Fruit fly (Drosophila melanogaster) whole organism, embryonic: ENCODE data around the gene alpha-Est1.

ENCODE experiments used
- Aef1 ChIP-seq: fragments of 200-800 bp; sonication (Bioruptor generic); IDR thresholded peaks from 3 replicates; pipeline ENCODE4 v1.3.6; 2022; ENCODE audit warnings: missing biosample characterization, missing genetic modification characterization
- CG10543 ChIP-seq: fragments of 200-800 bp; sonication (Bioruptor generic); optimal IDR thresholded peaks from 3 replicates; lab custom pipeline; 2017; ENCODE audit warnings: missing biosample characterization, mild to moderate bottlenecking, missing genetic modification characterization, moderate library complexity
- CG13287 ChIP-seq: fragments of 200-800 bp; sonication (Bioruptor generic); IDR thresholded peaks from 2 replicates; pipeline ENCODE4 v1.3.6; 2022; ENCODE audit warnings: missing biosample characterization, missing genetic modification characterization; ENCODE audit not compliant: partially characterized antibody
- CG14965 ChIP-seq: fragments of 200-800 bp; sonication (Bioruptor generic); optimal IDR thresholded peaks from 2 replicates; lab custom pipeline; 2016; ENCODE audit warnings: missing biosample characterization, missing genetic modification characterization, borderline replicate concordance
- CG15073 ChIP-seq: fragments of 200-800 bp; sonication (Bioruptor generic); optimal IDR thresholded peaks from 2 replicates; lab custom pipeline; 2016; ENCODE audit warnings: missing biosample characterization, missing genetic modification characterization
- CG15514 ChIP-seq: fragments of 200-800 bp; sonication (Bioruptor generic); optimal IDR thresholded peaks from 3 replicates; lab custom pipeline; 2017; ENCODE audit warnings: missing biosample characterization, missing genetic modification characterization, mild to moderate bottlenecking, moderate library complexity, missing genetic modification reagents
- CG1603 ChIP-seq: fragments of 200-800 bp; sonication (Bioruptor generic); optimal IDR thresholded peaks from 2 replicates; lab custom pipeline; 2019; ENCODE audit warnings: missing biosample characterization, mild to moderate bottlenecking, missing genetic modification characterization, moderate library complexity
- CG17912 ChIP-seq: fragments of 200-800 bp; sonication (Bioruptor generic); optimal IDR thresholded peaks from 2 replicates; lab custom pipeline; 2018; ENCODE audit warnings: missing biosample characterization, mild to moderate bottlenecking, missing genetic modification characterization
- CG1792 ChIP-seq: fragments of 200-800 bp; sonication (Bioruptor generic); optimal IDR thresholded peaks from 2 replicates; lab custom pipeline; 2016; ENCODE audit warnings: missing biosample characterization, missing genetic modification characterization
- CG3281 ChIP-seq: fragments of 200-800 bp; sonication (Bioruptor generic); optimal IDR thresholded peaks from 3 replicates; lab custom pipeline; 2017; ENCODE audit warnings: missing biosample characterization, mild to moderate bottlenecking, missing genetic modification characterization
- CG34224 ChIP-seq: fragments of 200-800 bp; sonication (Bioruptor generic); IDR thresholded peaks from 3 replicates; pipeline ENCODE4 v1.3.6; 2022; ENCODE audit warnings: missing biosample characterization, missing genetic modification characterization; ENCODE audit not compliant: partially characterized antibody
- CG3995 ChIP-seq: fragments of 200-800 bp; sonication (Bioruptor generic); optimal IDR thresholded peaks from 3 replicates; lab custom pipeline; 2016; ENCODE audit warnings: missing biosample characterization, missing genetic modification characterization
- CG8359 ChIP-seq: fragments of 200-800 bp; sonication (Bioruptor generic); optimal IDR thresholded peaks from 2 replicates; lab custom pipeline; 2017; ENCODE audit warnings: missing biosample characterization, mild to moderate bottlenecking, missing genetic modification characterization, borderline replicate concordance
- CG8478 ChIP-seq: fragments of >200 bp; optimal IDR thresholded peaks from 2 replicates; lab custom pipeline; 2018
- CG9215 ChIP-seq: fragments of 200-800 bp; sonication (Bioruptor generic); IDR thresholded peaks from 2 replicates; pipeline ENCODE4 v1.3.6; 2022; ENCODE audit warnings: missing biosample characterization, missing genetic modification characterization
- CHES-1-like ChIP-seq: fragments of 200-800 bp; sonication (Bioruptor generic); optimal IDR thresholded peaks from 2 replicates; lab custom pipeline; 2016; ENCODE audit warnings: missing biosample characterization, missing genetic modification characterization
- Chrac-16 ChIP-seq: fragments of 200-800 bp; sonication (Bioruptor generic); optimal IDR thresholded peaks from 3 replicates; lab custom pipeline; 2016; ENCODE audit warnings: missing biosample characterization, missing genetic modification characterization
- CoRest ChIP-seq: fragments of 200-800 bp; sonication (Bioruptor generic); optimal IDR thresholded peaks from 3 replicates; lab custom pipeline; 2018; ENCODE audit warnings: missing biosample characterization, mild to moderate bottlenecking, missing genetic modification characterization, moderate library complexity
- D19B ChIP-seq: fragments of 200-800 bp; sonication (Bioruptor generic); optimal IDR thresholded peaks from 2 replicates; lab custom pipeline; 2017; ENCODE audit warnings: missing biosample characterization, mild to moderate bottlenecking, missing genetic modification characterization
- Deaf1 ChIP-seq: fragments of 200-800 bp; optimal IDR thresholded peaks from 3 replicates; lab custom pipeline; 2019; ENCODE audit warnings: missing biosample characterization, mild to moderate bottlenecking, missing genetic modification characterization, moderate library complexity
- Dip3 ChIP-seq: fragments of 200-800 bp; sonication (Bioruptor generic); optimal IDR thresholded peaks from 3 replicates; lab custom pipeline; 2016; ENCODE audit warnings: missing biosample characterization, missing genetic modification characterization
- Mad ChIP-seq: fragments of 200-800 bp; sonication (Bioruptor generic); optimal IDR thresholded peaks from 2 replicates; lab custom pipeline; 2016; ENCODE audit warnings: missing biosample characterization, missing genetic modification characterization
- Med ChIP-seq: fragments of 200-800 bp; sonication (Bioruptor generic); peaks from one replicate; lab custom pipeline; 2016; ENCODE audit warnings: missing biosample characterization, missing genetic modification characterization, mild to moderate bottlenecking, inconsistent platforms, moderate library complexity
- Meics ChIP-seq: fragments of 200-800 bp; sonication (Bioruptor generic); optimal IDR thresholded peaks from 2 replicates; lab custom pipeline; 2017; ENCODE audit warnings: missing biosample characterization, mild to moderate bottlenecking, missing genetic modification characterization
- Sin3A ChIP-seq: fragments of >200 bp; optimal IDR thresholded peaks from 2 replicates; lab custom pipeline; 2018
- Trl ChIP-seq, 3 experiments: fragments of >200 bp in 2 of 3; fragments of 200-800 bp in 1 of 3; sonication (Bioruptor generic) in 1 of 3; optimal IDR thresholded peaks; 2 replicates in 1 of 3; 3 replicates in 2 of 3; lab custom pipeline; 2016 to 2017; ENCODE audit warnings: missing biosample characterization in 1 of 3, missing genetic modification characterization in 1 of 3
- ap ChIP-seq: fragments of 200-800 bp; sonication (Bioruptor generic); IDR thresholded peaks from 2 replicates; pipeline ENCODE4 v1.3.6; 2022; ENCODE audit warnings: missing biosample characterization, missing genetic modification characterization
- ara ChIP-seq: fragments of 200-800 bp; sonication (Bioruptor generic); IDR thresholded peaks from 2 replicates; pipeline ENCODE4 v1.3.6; 2022; ENCODE audit warnings: missing biosample characterization, missing genetic modification characterization
- ase ChIP-seq: fragments of 200-800 bp; sonication (Bioruptor generic); IDR thresholded peaks from 3 replicates; pipeline ENCODE4 v1.3.6; 2022; ENCODE audit warnings: missing biosample characterization, missing genetic modification characterization
- btn ChIP-seq: fragments of 200-800 bp; sonication (Bioruptor generic); optimal IDR thresholded peaks from 2 replicates; lab custom pipeline; 2016; ENCODE audit warnings: missing biosample characterization, missing genetic modification characterization
- crc ChIP-seq: fragments of 200-800 bp; sonication (Bioruptor generic); optimal IDR thresholded peaks from 2 replicates; lab custom pipeline; 2016; ENCODE audit warnings: missing biosample characterization, missing genetic modification characterization
- crp ChIP-seq, 2 experiments: fragments of 200-800 bp; sonication (Bioruptor generic); optimal IDR thresholded peaks; 2 replicates in 1 of 2; 3 replicates in 1 of 2; lab custom pipeline; 2017; ENCODE audit warnings: missing biosample characterization in 2 of 2, missing genetic modification characterization in 2 of 2, mild to moderate bottlenecking in 1 of 2, moderate library complexity in 1 of 2
- dan ChIP-seq: fragments of 200-800 bp; sonication (Bioruptor generic); IDR thresholded peaks from 2 replicates; pipeline ENCODE4 v1.3.6; 2022; ENCODE audit warnings: missing biosample characterization, missing genetic modification characterization
- dmrt99B ChIP-seq: fragments of 200-800 bp; sonication (Bioruptor generic); optimal IDR thresholded peaks from 2 replicates; lab custom pipeline; 2018; ENCODE audit warnings: missing biosample characterization, mild to moderate bottlenecking, missing genetic modification characterization, moderate library complexity
- exex ChIP-seq: fragments of 200-800 bp; sonication (Bioruptor generic); optimal IDR thresholded peaks from 4 replicates; lab custom pipeline; 2018; ENCODE audit warnings: missing biosample characterization, mild to moderate bottlenecking, missing genetic modification characterization, moderate library complexity
- eyg ChIP-seq: fragments of 200-800 bp; sonication (Bioruptor generic); optimal IDR thresholded peaks from 3 replicates; lab custom pipeline; 2016; ENCODE audit warnings: missing biosample characterization, missing genetic modification characterization
- grn ChIP-seq: fragments of 200-800 bp; sonication (Bioruptor generic); optimal IDR thresholded peaks from 3 replicates; lab custom pipeline; 2017; ENCODE audit warnings: missing biosample characterization, missing genetic modification characterization
- ind ChIP-seq: fragments of 200-800 bp; sonication (Bioruptor generic); optimal IDR thresholded peaks from 3 replicates; lab custom pipeline; 2016; ENCODE audit warnings: missing biosample characterization, missing genetic modification characterization
- lbe ChIP-seq: fragments of 200-800 bp; sonication (Bioruptor generic); optimal IDR thresholded peaks from 2 replicates; lab custom pipeline; 2016; ENCODE audit warnings: missing biosample characterization, mild to moderate bottlenecking, missing genetic modification characterization
- mirr ChIP-seq: fragments of 200-800 bp; sonication (Bioruptor generic); optimal IDR thresholded peaks from 3 replicates; lab custom pipeline; 2018; ENCODE audit warnings: missing biosample characterization, mild to moderate bottlenecking, missing genetic modification characterization
- pfk ChIP-seq: fragments of 200-800 bp; sonication (Bioruptor generic); optimal IDR thresholded peaks from 2 replicates; lab custom pipeline; 2018; ENCODE audit warnings: missing biosample characterization, mild to moderate bottlenecking, missing genetic modification characterization, moderate library complexity
- psq ChIP-seq: fragments of 200-800 bp; sonication (Bioruptor generic); optimal IDR thresholded peaks from 2 replicates; lab custom pipeline; 2017; ENCODE audit warnings: missing biosample characterization, missing genetic modification characterization
- sd ChIP-seq: fragments of 200-800 bp; sonication (Bioruptor generic); optimal IDR thresholded peaks from 3 replicates; lab custom pipeline; 2018; ENCODE audit warnings: missing biosample characterization, mild to moderate bottlenecking, missing genetic modification characterization, moderate library complexity
- slp2 ChIP-seq: fragments of 200-800 bp; sonication (Bioruptor generic); optimal IDR thresholded peaks from 2 replicates; lab custom pipeline; 2016; ENCODE audit warnings: missing biosample characterization, missing genetic modification characterization
- sug ChIP-seq: fragments of 200-800 bp; optimal IDR thresholded peaks from 2 replicates; lab custom pipeline; 2019; ENCODE audit warnings: missing biosample characterization, mild to moderate bottlenecking, missing genetic modification characterization, moderate library complexity
- zen ChIP-seq: fragments of 200-800 bp; sonication (Bioruptor generic); optimal IDR thresholded peaks from 3 replicates; lab custom pipeline; 2018; ENCODE audit warnings: missing biosample characterization, mild to moderate bottlenecking, missing genetic modification characterization, moderate library complexity

Gene alpha-Est1

DNA sequence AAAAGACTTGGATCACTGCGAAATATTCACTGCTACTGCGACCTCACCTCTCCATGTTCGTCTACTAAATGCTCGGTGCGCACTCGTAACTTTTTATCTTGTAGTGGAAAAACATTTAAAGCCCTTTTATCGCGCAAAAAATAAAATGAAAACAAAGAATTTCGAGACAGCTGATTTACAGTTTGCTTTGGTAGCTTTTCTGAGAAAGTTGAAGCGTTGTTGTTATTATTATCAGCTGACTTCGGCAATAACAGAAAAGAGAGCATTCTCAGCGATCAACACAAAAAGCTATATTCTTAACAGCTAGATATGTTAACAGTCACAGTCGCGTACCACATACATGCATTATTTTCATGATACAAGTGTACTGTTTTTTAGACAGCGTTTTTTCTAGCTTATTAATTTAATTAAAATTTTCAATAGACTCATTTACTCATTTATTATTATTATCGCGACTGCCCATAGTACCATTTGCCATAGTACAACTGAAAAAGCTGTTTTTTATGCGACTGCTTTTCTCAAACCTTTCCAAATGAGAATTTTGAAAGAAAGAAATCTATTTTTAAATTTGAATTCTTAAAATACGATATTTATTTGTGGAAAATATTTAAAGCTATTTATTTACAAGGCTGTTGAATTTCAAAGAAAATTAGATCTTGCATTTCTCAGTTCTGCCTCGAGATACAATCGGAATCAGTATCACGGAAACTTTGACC, 7.6 kb downstream of the alpha-Est1 start, which contains the start of the genes alpha-Est3 and alpha-Est2:
Gene alpha-Est3 (minus strand): TSS at position 487 of the 716 bp plus-strand sequence.
Gene alpha-Est2 (plus strand): TSS at position 666 of the 716 bp plus-strand sequence.
- TF ChIP-seq Deaf1 (tag; lab: Kevin White, UChicago) (peak; percentile 36), D19B (GFP tag; lab: Kevin White, UChicago) (no peak), lbe (GFP tag; lab: Kevin White, UChicago) (peak; percentile 22), sd (tag; lab: Kevin White, UChicago) (peak; percentile 36), CG34224 (peak; percentile 15; the same call in 1 of the 3 replicates), CG3995 (GFP tag; lab: Kevin White, UChicago) (peak; percentile 50), CG3281 (GFP tag; lab: Kevin White, UChicago) (no peak), Med (GFP tag; lab: Kevin White, UChicago) (peak; percentile 21), CG8359 (GFP tag; lab: Kevin White, UChicago) (no peak), btn (no peak), Aef1 (GFP tag; lab: Robert Waterston, UW) (no peak), crp (GFP tag; optimal IDR thresholded peaks at IDR 0.05; lab: Kevin White, UChicago) (peak in 1 of 2 experiments; percentile 75), CG15073 (GFP tag; lab: Kevin White, UChicago) (peak; percentile 90), CG14965 (GFP tag; lab: Kevin White, UChicago) (no peak), CG13287 (GFP tag; lab: Robert Waterston, UW) (peak; percentile 24; the same call in 1 of the 2 replicates), Trl (optimal IDR thresholded peaks at IDR 0.05; lab: Kevin White, UChicago) (peak in 1 of 2 experiments; percentile 38), Trl (GFP tag; optimal IDR thresholded peaks at IDR 0.05; lab: Kevin White, UChicago) (no peak)

DNA sequence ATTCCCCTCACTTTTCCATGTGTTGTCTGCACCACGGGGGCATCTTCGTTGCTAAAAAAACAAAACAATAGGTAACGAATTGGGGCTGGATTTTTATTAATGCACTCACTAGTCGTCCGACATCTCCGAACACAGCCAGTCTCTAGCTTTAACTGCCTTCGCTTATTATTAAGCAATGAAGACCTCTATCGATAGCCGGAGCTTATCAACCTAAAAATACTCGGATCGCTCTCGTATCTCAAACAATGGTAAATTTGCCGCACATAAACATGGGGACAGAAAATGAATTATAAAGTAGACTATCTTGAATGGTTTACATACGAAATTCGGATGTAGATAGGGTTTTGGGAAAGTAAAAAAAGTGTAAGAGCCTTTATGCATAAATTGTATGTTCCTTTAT, 10.5 kb downstream of the alpha-Est1 start, which contains the start of gene alpha-Est4:
Gene alpha-Est4 (minus strand): TSS at position 181 of the 400 bp plus-strand sequence.
- TF ChIP-seq Sin3A (lab: Kevin White, UChicago) (no peak), mirr (GFP tag; lab: Kevin White, UChicago) (peak; percentile 60), Meics (GFP tag; lab: Kevin White, UChicago) (no peak), CG8478 (lab: Kevin White, UChicago) (no peak), CG10543 (GFP tag; lab: Kevin White, UChicago) (no peak), CG1792 (GFP tag; lab: Kevin White, UChicago) (no peak), CG3995 (GFP tag; lab: Kevin White, UChicago) (no peak), exex (peak; percentile 81), dan (GFP tag; lab: Robert Waterston, UW) (no peak), pfk (GFP tag; lab: Kevin White, UChicago) (no peak), CHES-1-like (GFP tag; lab: Kevin White, UChicago) (no peak), grn (GFP tag; lab: Kevin White, UChicago) (peak; percentile 39), crp (GFP tag; optimal IDR thresholded peaks at IDR 0.05; lab: Kevin White, UChicago) (no peak), Mad (no peak), psq (no peak), sug (tag; lab: Kevin White, UChicago) (peak; percentile 36), slp2 (GFP tag; lab: Kevin White, UChicago) (no peak), Aef1 (GFP tag; lab: Robert Waterston, UW) (no peak), Chrac-16 (GFP tag; lab: Kevin White, UChicago) (no peak), CoRest (tag; lab: Kevin White, UChicago) (no peak), CG17912 (no peak)

DNA sequence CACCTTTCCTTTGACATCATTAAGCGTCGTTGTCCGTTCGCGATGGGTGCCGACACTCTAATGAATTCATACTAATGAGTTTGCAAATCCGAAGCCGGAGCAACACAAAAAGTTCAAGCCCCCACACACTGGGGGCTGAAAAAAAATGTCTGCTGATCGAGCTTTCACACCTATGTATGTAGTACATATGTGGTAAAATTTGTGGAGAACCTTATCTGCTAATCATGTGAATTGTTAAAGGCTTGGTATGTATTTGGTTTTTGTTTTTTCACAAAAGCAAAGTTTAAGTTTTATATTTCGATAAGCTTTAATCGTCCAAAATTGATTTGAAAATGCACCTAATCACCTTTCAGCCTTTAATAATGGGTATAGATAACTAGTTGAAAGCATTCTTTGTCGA, 12.6 kb downstream of the alpha-Est1 start, which contains the start of gene alpha-Est5:
Gene alpha-Est5 (minus strand): TSS at position 110 of the 400 bp plus-strand sequence.
- TF ChIP-seq dmrt99B (no peak), ap (GFP tag; lab: Robert Waterston, UW) (no peak), CG1603 (tag; lab: Kevin White, UChicago) (no peak), Dip3 (GFP tag; lab: Kevin White, UChicago) (no peak), CG9215 (no peak), mirr (GFP tag; lab: Kevin White, UChicago) (peak; percentile 51), eyg (no peak), crc (no peak), ind (GFP tag; lab: Kevin White, UChicago) (no peak), ase (GFP tag; lab: Robert Waterston, UW) (no peak), CG15514 (GFP tag; lab: Kevin White, UChicago) (peak; percentile 2), zen (tag; lab: Kevin White, UChicago) (no peak), ara (GFP tag; lab: Robert Waterston, UW) (no peak), exex (peak; percentile 98), CG10543 (GFP tag; lab: Kevin White, UChicago) (no peak)
